Worm (Caenorhabditis elegans): ENCODE measurements around the gene jmjd-2.

ce11 chrII:14287277-14287676, 43.9 kb upstream of the jmjd-2 start, which contains the start of gene srh-41:
- TF ChIP-seq ama-1 (optimal IDR thresholded peaks at IDR 0.05) (no peak), nhr-28 (tag; optimal IDR thresholded peaks at IDR 0.05) (no peak), fkh-10 (GFP tag; optimal IDR thresholded peaks at IDR 0.05) (no peak), tbx-2 (tag; optimal IDR thresholded peaks at IDR 0.05) (no peak), ceh-16 (tag; optimal IDR thresholded peaks at IDR 0.05) (no peak), aly-2 (tag; optimal IDR thresholded peaks at IDR 0.05) (no peak), unc-62 (GFP tag; optimal IDR thresholded peaks at IDR 0.05) (no peak), nhr-11 (tag; optimal IDR thresholded peaks at IDR 0.05) (no peak), nhr-77 (tag; optimal IDR thresholded peaks at IDR 0.05) (no peak), pha-4 (tag; optimal IDR thresholded peaks at IDR 0.05) (no peak)
